Fruit fly (Drosophila melanogaster) whole organism, prepupa: ENCODE data around the gene CG33927.

ENCODE experiments used
- Blimp-1 ChIP-seq: fragments of 200-800 bp; sonication (Bioruptor generic); optimal IDR thresholded peaks from 3 replicates; lab custom pipeline; 2017; ENCODE audit warnings: missing biosample characterization, missing genetic modification characterization, mild to moderate bottlenecking, moderate library complexity, missing genetic modification reagents
- CG11294 ChIP-seq: fragments of 200-800 bp; sonication (Bioruptor generic); IDR thresholded peaks from 2 replicates; pipeline ENCODE4 v1.3.6; 2022; ENCODE audit warnings: missing biosample characterization, missing genetic modification characterization
- CG11762 ChIP-seq: fragments of 200-800 bp; sonication (Bioruptor generic); optimal IDR thresholded peaks from 3 replicates; lab custom pipeline; 2016; ENCODE audit warnings: missing biosample characterization, missing genetic modification characterization; ENCODE audit not compliant: insufficient read depth
- CG11902 ChIP-seq: fragments of 200-800 bp; sonication (Bioruptor generic); optimal IDR thresholded peaks from 3 replicates; lab custom pipeline; 2016; ENCODE audit warnings: missing biosample characterization, missing genetic modification characterization
- CG15336 ChIP-seq: fragments of 200-800 bp; sonication (Bioruptor generic); IDR thresholded peaks from 2 replicates; pipeline ENCODE4 v1.3.6; 2022; ENCODE audit warnings: missing biosample characterization, missing genetic modification characterization
- CG1621 ChIP-seq: fragments of 200-800 bp; sonication (Bioruptor generic); optimal IDR thresholded peaks from 3 replicates; lab custom pipeline; 2018; ENCODE audit warnings: missing biosample characterization, mild to moderate bottlenecking, missing genetic modification characterization
- CG16779 ChIP-seq: fragments of 200-800 bp; sonication (Bioruptor generic); optimal IDR thresholded peaks from 3 replicates; lab custom pipeline; 2017; ENCODE audit warnings: missing biosample characterization, mild to moderate bottlenecking, missing genetic modification characterization
- CG3032 ChIP-seq: fragments of 200-800 bp; optimal IDR thresholded peaks from 2 replicates; lab custom pipeline; 2019; ENCODE audit warnings: missing biosample characterization, mild to moderate bottlenecking, missing genetic modification characterization, moderate library complexity
- CG34406 ChIP-seq: fragments of 200-800 bp; sonication (Bioruptor generic); optimal IDR thresholded peaks from 3 replicates; lab custom pipeline; 2016; ENCODE audit warnings: missing biosample characterization, missing genetic modification characterization
- CG3919 ChIP-seq: fragments of 200-800 bp; sonication (Bioruptor generic); optimal IDR thresholded peaks from 3 replicates; lab custom pipeline; 2016; ENCODE audit warnings: missing biosample characterization, missing genetic modification characterization
- CG6163 ChIP-seq: fragments of 200-800 bp; sonication (Bioruptor generic); IDR thresholded peaks from 3 replicates; pipeline ENCODE4 v1.3.6; 2022; ENCODE audit warnings: missing biosample characterization, missing genetic modification characterization
- CG6276 ChIP-seq: fragments of 200-800 bp; sonication (Bioruptor generic); optimal IDR thresholded peaks from 2 replicates; lab custom pipeline; 2017; ENCODE audit warnings: missing biosample characterization, mild to moderate bottlenecking, missing genetic modification characterization
- CG6808 ChIP-seq: fragments of 200-800 bp; sonication (Bioruptor generic); optimal IDR thresholded peaks from 3 replicates; lab custom pipeline; 2017; ENCODE audit warnings: missing biosample characterization, missing genetic modification characterization, mild to moderate bottlenecking, moderate library complexity, missing genetic modification reagents
- CG7368 ChIP-seq: fragments of 200-800 bp; sonication (Bioruptor generic); optimal IDR thresholded peaks from 3 replicates; lab custom pipeline; 2016; ENCODE audit warnings: missing biosample characterization, missing genetic modification characterization
- CG8119 ChIP-seq: fragments of 200-800 bp; sonication (Bioruptor generic); IDR thresholded peaks from 3 replicates; pipeline ENCODE4 v1.3.6; 2022; ENCODE audit warnings: missing biosample characterization, missing genetic modification characterization
- CG8632 ChIP-seq: fragments of 200-800 bp; sonication (Bioruptor generic); optimal IDR thresholded peaks from 3 replicates; lab custom pipeline; 2016; ENCODE audit warnings: missing biosample characterization, missing genetic modification characterization
- CG9139 ChIP-seq: fragments of 200-800 bp; sonication (Bioruptor generic); optimal IDR thresholded peaks from 3 replicates; lab custom pipeline; 2017; ENCODE audit warnings: missing biosample characterization, mild to moderate bottlenecking, missing genetic modification characterization
- Eip75B ChIP-seq: fragments of 200-800 bp; sonication (Bioruptor generic); optimal IDR thresholded peaks from 3 replicates; lab custom pipeline; 2016; ENCODE audit warnings: missing biosample characterization, missing genetic modification characterization
- Eip78C ChIP-seq: fragments of 200-800 bp; sonication (Bioruptor generic); peaks from one replicate; lab custom pipeline; 2016; ENCODE audit warnings: missing biosample characterization, missing genetic modification characterization
- Eip93F ChIP-seq: fragments of 200-800 bp; sonication (Bioruptor generic); optimal IDR thresholded peaks from 2 replicates; lab custom pipeline; 2016; ENCODE audit warnings: missing biosample characterization, mild to moderate bottlenecking, missing genetic modification characterization
- Ets21C ChIP-seq: fragments of 200-800 bp; sonication (Bioruptor generic); optimal IDR thresholded peaks from 3 replicates; lab custom pipeline; 2016; ENCODE audit warnings: missing biosample characterization, missing genetic modification characterization
- Ets96B ChIP-seq: fragments of 200-800 bp; optimal IDR thresholded peaks from 2 replicates; lab custom pipeline; 2019; ENCODE audit warnings: missing biosample characterization, mild to moderate bottlenecking, missing genetic modification characterization, moderate library complexity
- Hr39 ChIP-seq: fragments of 200-800 bp; sonication (Bioruptor generic); optimal IDR thresholded peaks from 2 replicates; lab custom pipeline; 2016; ENCODE audit warnings: missing biosample characterization, missing genetic modification characterization
- Hr4 ChIP-seq: fragments of 200-800 bp; sonication (Bioruptor generic); optimal IDR thresholded peaks from 3 replicates; lab custom pipeline; 2016; ENCODE audit warnings: missing biosample characterization, missing genetic modification characterization
- Met ChIP-seq: fragments of 200-800 bp; sonication (Bioruptor generic); optimal IDR thresholded peaks from 3 replicates; lab custom pipeline; 2016; ENCODE audit warnings: missing biosample characterization, missing genetic modification characterization
- OdsH ChIP-seq: fragments of 200-800 bp; sonication (Bioruptor generic); optimal IDR thresholded peaks from 3 replicates; lab custom pipeline; 2016; ENCODE audit warnings: missing biosample characterization, missing genetic modification characterization
- Smox ChIP-seq: fragments of 200-800 bp; sonication (Bioruptor generic); optimal IDR thresholded peaks from 3 replicates; lab custom pipeline; 2016; ENCODE audit warnings: missing biosample characterization, missing genetic modification characterization
- Sox102F ChIP-seq: fragments of 200-800 bp; sonication (Bioruptor generic); optimal IDR thresholded peaks from 2 replicates; lab custom pipeline; 2016; ENCODE audit warnings: missing biosample characterization, mild to moderate bottlenecking, missing genetic modification characterization
- Sox14 ChIP-seq: fragments of 200-800 bp; sonication (Bioruptor generic); optimal IDR thresholded peaks from 3 replicates; lab custom pipeline; 2016; ENCODE audit warnings: missing biosample characterization, missing genetic modification characterization
- achi ChIP-seq: fragments of 200-800 bp; sonication (Bioruptor generic); optimal IDR thresholded peaks from 3 replicates; lab custom pipeline; 2016; ENCODE audit warnings: missing biosample characterization, missing genetic modification characterization
- dac ChIP-seq: fragments of 200-800 bp; sonication (Bioruptor generic); optimal IDR thresholded peaks from 2 replicates; lab custom pipeline; 2017; ENCODE audit warnings: missing biosample characterization, mild to moderate bottlenecking, missing genetic modification characterization
- dsx ChIP-seq: fragments of 200-800 bp; optimal IDR thresholded peaks from 3 replicates; lab custom pipeline; 2019; ENCODE audit warnings: missing biosample characterization, mild to moderate bottlenecking, missing genetic modification characterization, moderate library complexity; ENCODE audit not compliant: poor library complexity, severe bottlenecking
- eg ChIP-seq: fragments of 200-800 bp; sonication (Bioruptor generic); IDR thresholded peaks from 3 replicates; pipeline ENCODE4 v1.3.6; 2022; ENCODE audit warnings: missing biosample characterization, missing genetic modification characterization
- fd85E ChIP-seq: fragments of 200-800 bp; sonication (Bioruptor generic); optimal IDR thresholded peaks from 3 replicates; lab custom pipeline; 2016; ENCODE audit warnings: missing biosample characterization, missing genetic modification characterization
- net ChIP-seq: fragments of 200-800 bp; sonication (Bioruptor generic); optimal IDR thresholded peaks from 3 replicates; lab custom pipeline; 2016; ENCODE audit warnings: missing biosample characterization, missing genetic modification characterization
- pdm3 ChIP-seq: fragments of 200-800 bp; sonication (Bioruptor generic); optimal IDR thresholded peaks from 3 replicates; lab custom pipeline; 2016; ENCODE audit warnings: missing biosample characterization, missing genetic modification characterization
- salr ChIP-seq, 2 experiments: fragments of 200-800 bp; sonication (Bioruptor generic); optimal IDR thresholded peaks; 3 replicates each; lab custom pipeline; 2016 to 2018; ENCODE audit warnings: missing biosample characterization in 2 of 2, missing genetic modification characterization in 2 of 2, mild to moderate bottlenecking in 1 of 2
- ss ChIP-seq, 2 experiments: fragments of 200-800 bp; sonication (Bioruptor generic); optimal IDR thresholded peaks; 2 replicates in 1 of 2; 3 replicates in 1 of 2; lab custom pipeline; 2017 to 2018; ENCODE audit warnings: mild to moderate bottlenecking in 2 of 2, missing biosample characterization in 2 of 2, missing genetic modification characterization in 2 of 2, moderate library complexity in 1 of 2
- svp ChIP-seq: fragments of 200-800 bp; sonication (Bioruptor generic); peaks from one replicate; lab custom pipeline; 2016; ENCODE audit warnings: missing biosample characterization, missing genetic modification characterization
- topi ChIP-seq: fragments of 200-800 bp; sonication (Bioruptor generic); optimal IDR thresholded peaks from 3 replicates; lab custom pipeline; 2016; ENCODE audit warnings: missing biosample characterization, missing genetic modification characterization

CG33927 gene

DNA sequence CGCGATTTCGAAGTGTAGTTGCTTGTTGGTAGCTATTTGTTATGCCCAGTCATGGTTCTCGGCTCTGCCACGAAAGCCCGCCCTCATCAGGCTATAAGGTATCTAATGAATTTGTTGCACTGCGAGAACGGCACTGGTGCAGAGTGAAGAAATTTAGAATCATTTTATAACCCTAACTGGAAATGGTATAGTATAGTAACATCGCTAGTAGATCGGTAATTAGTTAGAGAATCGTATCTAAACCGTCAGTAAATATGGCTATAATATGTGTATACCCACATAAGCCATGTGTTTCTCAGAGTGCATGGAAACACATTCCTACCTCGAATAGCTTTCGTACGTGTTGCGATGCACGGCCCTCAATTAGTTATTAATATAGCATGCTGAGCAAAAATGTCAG lies 3.2 kb downstream of the CG33927 start (continued):
- TF ChIP-seq CG11294 (GFP tag; lab: Robert Waterston, UW) = peak; percentile 45; the same call in 1 of the 2 replicates
- TF ChIP-seq Smox = no peak
- peak; percentile 45 for TF ChIP-seq Ets96B (tag; lab: Kevin White, UChicago)
- TF ChIP-seq CG11762 = peak; percentile 42
- TF ChIP-seq CG9139 (GFP tag; lab: Kevin White, UChicago) = no peak

- TF ChIP-seq eg (GFP tag; lab: Robert Waterston, UW) (0 out of 3 replicates have a peak, but pooled peaks have one; percentile 27), CG3919 (peak; percentile 19)
Observed at dm6 chr3R:4684811-4685210, 5.6 kb downstream of the CG33927 start.

DNA sequence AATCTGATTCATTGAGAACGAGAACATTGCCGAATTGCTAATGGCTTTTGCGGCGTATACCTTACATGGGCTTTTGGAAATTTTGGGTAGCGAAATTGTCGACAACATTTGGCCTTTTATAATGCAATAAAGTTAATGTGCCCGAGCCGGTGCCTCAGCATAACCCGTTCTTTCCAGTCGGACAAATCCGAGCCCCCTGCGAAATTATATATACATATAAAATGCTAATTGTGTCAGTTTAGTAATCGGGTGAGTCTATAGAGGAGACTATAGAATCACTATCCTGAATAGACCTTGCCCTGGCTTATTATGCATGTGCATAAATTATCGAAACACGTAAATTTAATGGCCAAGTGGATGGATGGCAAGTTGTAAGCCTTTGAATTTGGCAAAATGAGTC lies 12.0 kb downstream of the CG33927 start:
- no peak for TF ChIP-seq salr (GFP tag; optimal IDR thresholded peaks at IDR 0.05; lab: Kevin White, UChicago)
- TF ChIP-seq Smox = no peak
- TF ChIP-seq CG6276 = no peak
- no peak for TF ChIP-seq Ets21C (GFP tag; lab: Kevin White, UChicago)
- TF ChIP-seq CG16779 = no peak
- TF ChIP-seq eg (GFP tag; lab: Robert Waterston, UW) = no peak
- TF ChIP-seq CG11902 (GFP tag; lab: Kevin White, UChicago) = no peak
- TF ChIP-seq CG7368 (GFP tag; lab: Kevin White, UChicago) = no peak
- TF ChIP-seq ss (GFP tag; optimal IDR thresholded peaks at IDR 0.05; lab: Kevin White, UChicago) = no peak
- TF ChIP-seq CG3032 (tag; lab: Kevin White, UChicago) = no peak
- no peak for TF ChIP-seq topi
- no peak for TF ChIP-seq CG8632 (GFP tag; lab: Kevin White, UChicago)

dm6 chr3R:4676981-4677665 lies 13.3 kb downstream of the CG33927 start:
- TF ChIP-seq Hr39 (GFP tag; lab: Kevin White, UChicago) (no peak), dsx (GFP tag; lab: Kevin White, UChicago) (peak; percentile 22)

- TF ChIP-seq Hr39 (GFP tag; lab: Kevin White, UChicago) = peak; percentile 59
- TF ChIP-seq Hr4 = peak; percentile 72
- TF ChIP-seq CG8632 (GFP tag; lab: Kevin White, UChicago) = no peak
- TF ChIP-seq CG6808 (GFP tag; lab: Kevin White, UChicago) = peak; percentile 55
- TF ChIP-seq CG16779 = no peak
- peak; percentile 66 for TF ChIP-seq Eip75B (GFP tag; lab: Kevin White, UChicago)
- TF ChIP-seq CG34406 (GFP tag; lab: Kevin White, UChicago) = peak; percentile 54
- no peak for TF ChIP-seq fd85E (GFP tag; lab: Kevin White, UChicago)
- peak; percentile 64 for TF ChIP-seq pdm3 (GFP tag; lab: Kevin White, UChicago)
- TF ChIP-seq CG1621 = no peak
- peak; percentile 41 for TF ChIP-seq Blimp-1 (GFP tag; lab: Kevin White, UChicago)
- TF ChIP-seq Met (GFP tag; lab: Kevin White, UChicago) = peak; percentile 76
- TF ChIP-seq net (GFP tag; lab: Kevin White, UChicago) = peak; percentile 60
- TF ChIP-seq Sox14 (GFP tag; lab: Kevin White, UChicago) = peak; percentile 62
- TF ChIP-seq CG15336 = no peak; the same call in 1 of the 2 replicates
- TF ChIP-seq Sox102F (GFP tag; lab: Kevin White, UChicago) = peak; percentile 58
- peak; percentile 62 for TF ChIP-seq CG3919
- TF ChIP-seq salr (GFP tag; optimal IDR thresholded peaks at IDR 0.05; lab: Kevin White, UChicago) = peak in 1 of 2 experiments; percentile 90
- TF ChIP-seq OdsH (GFP tag; lab: Kevin White, UChicago) = peak; percentile 65
- TF ChIP-seq svp (GFP tag; lab: Kevin White, UChicago) = peak; percentile 91
- no peak for TF ChIP-seq CG9139 (GFP tag; lab: Kevin White, UChicago)
- 0 out of 3 replicates have a peak, but pooled peaks have one; percentile 25 for TF ChIP-seq CG8119 (GFP tag; lab: Robert Waterston, UW)
- no peak for TF ChIP-seq ss (GFP tag; optimal IDR thresholded peaks at IDR 0.05; lab: Kevin White, UChicago)
- no peak for TF ChIP-seq CG6163
- peak; percentile 35 for TF ChIP-seq dac
- TF ChIP-seq achi (GFP tag; lab: Kevin White, UChicago) = peak; percentile 61
- TF ChIP-seq eg (GFP tag; lab: Robert Waterston, UW) = 0 out of 3 replicates have a peak, but pooled peaks have one; percentile 21
- TF ChIP-seq Eip78C (GFP tag; lab: Kevin White, UChicago) = peak; percentile 94
- peak; percentile 65 for TF ChIP-seq CG6276
- peak; percentile 74 for TF ChIP-seq Smox
- no peak for TF ChIP-seq Eip93F (GFP tag; lab: Kevin White, UChicago)
Observed at dm6 chr3R:4667399-4668201, 22.8 kb downstream of the CG33927 start.
